Worm (Caenorhabditis elegans): ENCODE measurements around the gene glb-28.

DNA sequence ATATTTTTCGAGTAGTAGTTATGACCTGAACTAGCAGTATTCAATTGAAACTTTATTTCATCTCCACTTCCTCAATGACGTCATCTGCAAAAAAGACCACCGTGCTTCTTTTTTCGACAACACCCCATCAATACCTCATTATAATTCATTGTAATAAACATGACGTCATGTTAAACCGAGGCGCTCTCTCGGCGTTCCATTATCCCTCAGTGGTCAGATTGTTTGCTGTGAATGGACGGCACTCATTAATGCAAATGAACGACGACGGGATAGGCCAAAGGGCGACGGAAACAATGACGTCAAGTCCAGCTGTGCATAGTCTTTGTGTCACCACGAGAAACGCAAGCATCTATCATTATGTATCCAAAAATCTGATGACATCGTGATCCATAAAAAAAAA is 30.6 kb upstream of the glb-28 start:
- TF ChIP-seq pha-4 (tag; optimal IDR thresholded peaks at IDR 0.05): no peak
- no peak for TF ChIP-seq D2030.7 (GFP tag; IDR thresholded peaks at IDR 0.05)
- no peak for TF ChIP-seq unc-62 (GFP tag; optimal IDR thresholded peaks at IDR 0.05)
- TF ChIP-seq F37B4.10 (GFP tag; IDR thresholded peaks at IDR 0.05): no peak
- TF ChIP-seq snpc-1.1 (tag; optimal IDR thresholded peaks at IDR 0.05; ENCODE audit: insufficient read depth): no peak
- TF ChIP-seq aptf-2 (GFP tag; conservative IDR thresholded peaks at IDR 0.05): no peak
- TF ChIP-seq pbrm-1 (GFP tag; IDR thresholded peaks at IDR 0.05): no peak
- TF ChIP-seq Y53F4B.3 (GFP tag; IDR thresholded peaks at IDR 0.05): no peak

Measured in whole organism, young adult.